Worm (Caenorhabditis elegans): ENCODE data around the gene clh-3.

Gene clh-3

DNA sequence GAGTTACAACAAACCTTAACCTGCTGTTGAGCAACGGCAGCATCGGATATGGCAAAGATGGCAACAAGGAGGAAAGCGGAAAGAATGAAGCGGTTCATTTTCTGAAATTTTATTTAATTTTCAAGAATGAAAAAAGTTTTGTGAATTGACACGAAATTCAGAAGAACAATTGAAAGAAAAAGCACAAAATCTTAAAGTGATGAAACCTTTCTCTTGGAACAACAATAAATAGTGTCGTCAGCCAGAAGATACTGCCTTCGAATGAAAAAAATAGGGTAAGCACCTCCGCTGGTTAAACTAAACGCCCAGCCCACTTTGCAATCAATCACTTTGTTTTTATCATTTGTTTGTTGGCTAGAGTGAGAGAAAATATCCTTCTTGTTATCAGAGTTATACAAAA, 13.7 kb downstream of the clh-3 start, which contains the start of gene E04F6.9:
TSS of gene E04F6.9 (minus strand) at position 101 of the 400 bp plus-strand sequence.
- TF ChIP-seq nfya-1 (tag; optimal IDR thresholded peaks at IDR 0.05; ENCODE audit: borderline replicate concordance, insufficient read depth) (no peak), F33H1.4 (GFP tag; IDR thresholded peaks at IDR 0.05) (no peak)

DNA sequence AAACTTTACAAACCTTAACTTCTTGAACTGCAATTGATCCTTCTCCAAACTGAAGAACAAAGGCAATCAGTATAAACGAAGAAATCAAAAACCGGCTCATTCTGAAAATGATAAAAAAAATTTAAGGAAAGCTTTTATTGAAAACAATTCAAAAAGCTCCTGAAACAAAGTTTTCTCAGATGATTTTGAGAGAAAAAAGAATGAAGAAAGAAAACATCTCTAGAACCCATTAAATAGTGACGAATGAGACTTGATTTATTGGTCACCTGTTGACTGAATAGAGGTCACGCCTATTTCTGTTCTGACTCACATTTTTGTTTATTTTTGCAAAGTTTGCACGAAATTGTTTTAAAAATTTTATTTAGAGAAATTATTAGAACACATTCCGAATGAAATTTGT, 14.4 kb downstream of the clh-3 start, which contains the start of gene E04F6.8:
TSS of gene E04F6.8 (minus strand) at position 101 of the 400 bp plus-strand sequence.
- TF ChIP-seq aptf-3 (GFP tag; IDR thresholded peaks at IDR 0.05), result no peak
- no peak for TF ChIP-seq F22D6.2 (tag; optimal IDR thresholded peaks at IDR 0.05)
- no peak for TF ChIP-seq hmg-20 (GFP tag; IDR thresholded peaks at IDR 0.05)
- TF ChIP-seq ekl-4 (GFP tag; IDR thresholded peaks at IDR 0.05), result no peak
- TF ChIP-seq lir-1 (GFP tag; conservative IDR thresholded peaks at IDR 0.05), result no peak
- no peak for TF ChIP-seq gei-17 (GFP tag; optimal IDR thresholded peaks at IDR 0.05)

DNA sequence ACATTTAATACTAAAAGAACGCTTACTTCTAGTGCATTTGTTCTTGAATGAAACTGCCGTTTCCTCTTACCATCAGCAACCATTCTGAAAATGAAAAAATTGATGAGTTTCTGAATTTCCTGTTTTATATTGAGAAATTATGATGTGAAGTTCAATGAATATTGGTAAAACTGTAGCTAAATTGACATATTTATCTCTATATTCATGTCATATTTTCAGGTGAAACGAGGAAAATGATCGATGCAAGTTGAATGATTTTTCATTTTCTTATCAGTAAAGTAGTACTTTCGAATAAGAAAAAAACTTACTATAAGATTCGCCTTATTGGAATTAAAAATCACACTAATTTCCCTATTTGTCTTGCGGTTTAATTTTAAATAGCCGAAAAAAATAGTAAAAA, 15.5 kb downstream of the clh-3 start, which contains the start of gene E04F6.15:
TSS of gene E04F6.15 (minus strand) at position 101 of the 400 bp plus-strand sequence.
- no peak for TF ChIP-seq lin-35 (GFP tag; optimal IDR thresholded peaks at IDR 0.05)
- no peak for TF ChIP-seq pbrm-1 (GFP tag; IDR thresholded peaks at IDR 0.05)
- TF ChIP-seq unc-130 (GFP tag; optimal IDR thresholded peaks at IDR 0.05), result no peak

DNA sequence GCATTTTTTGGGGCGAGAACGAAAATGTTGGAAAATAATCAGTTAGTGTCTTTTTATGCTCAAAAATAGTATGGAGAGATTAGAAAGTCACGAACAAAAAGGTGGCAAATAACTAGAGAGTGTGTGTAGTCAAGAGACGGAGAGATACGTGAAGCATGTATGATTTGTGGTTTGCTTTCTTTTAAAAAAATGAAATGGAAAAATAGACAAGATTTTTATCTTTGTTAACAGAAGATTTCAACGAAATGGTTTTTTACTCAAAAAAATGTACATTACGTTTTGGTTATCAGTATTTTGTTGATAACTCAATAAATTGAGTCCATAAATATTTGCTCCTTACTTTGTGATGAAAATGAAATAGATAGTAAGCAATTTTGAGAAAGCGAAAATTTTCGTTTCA, 17.5 kb downstream of the clh-3 start, which contains the start of gene dhs-7:
TSS of gene dhs-7 (minus strand) at position 277 of the 400 bp plus-strand sequence.
- TF ChIP-seq nhr-80 (tag; optimal IDR thresholded peaks at IDR 0.05), result peak; percentile 25
- no peak for TF ChIP-seq ztf-25 (GFP tag; IDR thresholded peaks at IDR 0.05)

DNA sequence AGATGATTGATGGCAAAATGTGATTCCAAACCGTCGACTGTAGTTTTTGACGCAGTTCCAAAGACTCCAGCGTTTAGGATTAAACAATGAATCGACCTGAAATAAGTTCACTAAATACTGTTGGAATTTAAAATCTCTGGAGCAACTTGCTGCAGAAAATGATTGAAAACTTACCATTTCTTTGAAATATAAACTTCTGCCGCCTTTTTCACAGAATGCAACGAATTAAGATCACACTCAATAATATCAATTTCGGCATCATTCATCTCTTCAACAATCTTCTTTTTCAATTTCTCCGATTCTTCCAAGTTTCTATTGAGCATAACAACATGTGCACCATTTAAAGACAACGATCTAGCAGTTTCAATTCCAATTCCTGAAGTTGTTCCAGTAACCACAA, 18.1 kb downstream of the clh-3 start:
- no peak for TF ChIP-seq lsy-27 (tag; optimal IDR thresholded peaks at IDR 0.05; ENCODE audit: borderline replicate concordance, insufficient read depth)
- no peak for TF ChIP-seq madf-6 (GFP tag; IDR thresholded peaks at IDR 0.05)

DNA sequence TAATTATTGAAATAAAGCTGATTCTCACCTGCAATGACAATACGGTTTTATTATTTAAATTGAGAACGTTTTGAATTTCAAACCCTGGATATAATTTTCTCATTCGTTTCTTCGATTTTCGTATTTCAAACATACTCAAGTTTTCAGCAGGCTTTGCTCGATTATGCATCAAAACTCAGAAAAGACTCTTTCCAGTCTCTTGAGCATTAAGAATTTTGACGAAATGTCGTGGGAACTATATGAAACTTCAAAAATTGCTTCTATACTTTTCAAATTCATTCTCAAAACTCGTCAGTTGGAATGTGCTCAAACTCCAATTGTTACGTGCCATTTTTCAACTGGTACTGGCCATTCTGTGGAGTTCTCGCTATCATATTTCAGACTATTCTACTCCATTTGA, 20.3 kb downstream of the clh-3 start, which contains the start of gene srd-59:
TSS of gene srd-59 (plus strand) at position 301 of the 400 bp plus-strand sequence.
- TF ChIP-seq lin-26 (GFP tag; IDR thresholded peaks at IDR 0.05) (no peak), mcd-1 (GFP tag; IDR thresholded peaks at IDR 0.05) (no peak), gei-17 (GFP tag; optimal IDR thresholded peaks at IDR 0.05) (no peak), dox-1 (GFP tag; IDR thresholded peaks at IDR 0.05) (no peak), lin-40 (tag; optimal IDR thresholded peaks at IDR 0.05) (no peak)

ce11 chrII:7204951-7205350, 20.8 kb downstream of the clh-3 start, which contains the start of gene srd-58:
srd-58 (minus strand) TSS chrII:7205051.
- TF ChIP-seq chd-7 (tag; optimal IDR thresholded peaks at IDR 0.05), result no peak
- no peak for TF ChIP-seq nhr-27 (tag; optimal IDR thresholded peaks at IDR 0.05)
- TF ChIP-seq ztf-6 (GFP tag; IDR thresholded peaks at IDR 0.05), result no peak
- no peak for TF ChIP-seq ztf-3 (GFP tag; optimal IDR thresholded peaks at IDR 0.05)
- no peak for TF ChIP-seq atf-7 (tag; optimal IDR thresholded peaks at IDR 0.05)
- TF ChIP-seq ceh-27 (GFP tag; optimal IDR thresholded peaks at IDR 0.05), result no peak
- no peak for TF ChIP-seq pha-4 (tag; optimal IDR thresholded peaks at IDR 0.05)
- no peak for TF ChIP-seq snpc-4 (GFP tag; optimal IDR thresholded peaks at IDR 0.05)
- TF ChIP-seq snpc-4 (tag; optimal IDR thresholded peaks at IDR 0.05), result no peak
- TF ChIP-seq dpl-1 (GFP tag; optimal IDR thresholded peaks at IDR 0.05), result no peak
- no peak for TF ChIP-seq B0035.1 (tag; optimal IDR thresholded peaks at IDR 0.05)
